Worm (Caenorhabditis elegans) whole organism, L4 larva: ENCODE measurements around the gene rnf-113.

Experiments used
- F37D6.2 ChIP-seq: sonication (generic microtip); optimal IDR thresholded peaks from 2 replicates; lab custom pipeline; 2016; ENCODE audit warnings: mild to moderate bottlenecking, missing genetic modification characterization, missing compliant biosample characterization
- F49E8.2 ChIP-seq: sonication (generic microtip); optimal IDR thresholded peaks from 2 replicates; lab custom pipeline; 2016; ENCODE audit warnings: missing compliant biosample characterization, mild to moderate bottlenecking, missing genetic modification characterization, borderline replicate concordance
- R02D3.7 ChIP-seq: fragments of 150-350 bp; sonication (generic microtip); optimal IDR thresholded peaks from 3 replicates; lab custom pipeline; 2014; ENCODE audit warnings: missing biosample characterization, missing genetic modification characterization
- T20F7.1 ChIP-seq: fragments of 200-800 bp; sonication (Bioruptor generic); optimal IDR thresholded peaks from 2 replicates; lab custom pipeline; 2018; ENCODE audit warnings: mild to moderate bottlenecking, missing genetic modification characterization, missing compliant biosample characterization
- T26A8.4 ChIP-seq: fragments of 200-800 bp; sonication (Bioruptor generic); IDR thresholded peaks from 2 replicates; pipeline ENCODE4 v1.3.6; 2022; ENCODE audit warnings: missing genetic modification characterization, missing compliant biosample characterization
- Y48G9A.11 ChIP-seq: fragments of 200-800 bp; sonication (Bioruptor generic); IDR thresholded peaks from 2 replicates; pipeline ENCODE4 v1.3.6; 2022; ENCODE audit warnings: missing genetic modification reagents, missing genetic modification characterization, missing compliant biosample characterization
- Y5F2A.4 ChIP-seq: fragments of 200-800 bp; sonication (Bioruptor generic); optimal IDR thresholded peaks from 2 replicates; lab custom pipeline; 2018; ENCODE audit warnings: mild to moderate bottlenecking, missing genetic modification characterization, missing compliant biosample characterization
- Y75B8A.6 ChIP-seq: fragments of 200-800 bp; sonication (Bioruptor generic); IDR thresholded peaks from 2 replicates; pipeline ENCODE4 v1.3.6; 2022; ENCODE audit warnings: missing genetic modification reagents, missing genetic modification characterization, missing compliant biosample characterization
- ZK337.2 ChIP-seq: fragments of 200-800 bp; sonication (Bioruptor generic); IDR thresholded peaks from 2 replicates; pipeline ENCODE4 v1.3.6; 2022; ENCODE audit warnings: missing genetic modification reagents, missing genetic modification characterization, missing compliant biosample characterization
- aha-1 ChIP-seq: fragments of 150-350 bp; peaks from one replicate; lab custom pipeline; 2014; ENCODE audit warnings: missing biosample characterization, missing genetic modification characterization
- ceh-44 ChIP-seq: fragments of 200-800 bp; sonication (Bioruptor generic); IDR thresholded peaks from 2 replicates; pipeline ENCODE4 v1.3.6; 2022; ENCODE audit warnings: missing genetic modification reagents, missing genetic modification characterization, missing compliant biosample characterization
- daf-12 ChIP-seq: fragments of 150-350 bp; optimal IDR thresholded peaks from 2 replicates; lab custom pipeline; 2014; ENCODE audit warnings: missing biosample characterization, missing genetic modification reagents, missing genetic modification characterization
- dmd-6 ChIP-seq: fragments of 200-800 bp; sonication (Bioruptor generic); IDR thresholded peaks from 2 replicates; pipeline ENCODE4 v1.3.6; 2022; ENCODE audit warnings: missing genetic modification reagents, missing genetic modification characterization, missing compliant biosample characterization
- dmd-8 ChIP-seq: fragments of 200-800 bp; sonication (Bioruptor generic); IDR thresholded peaks from 2 replicates; pipeline ENCODE4 v1.3.6; 2022; ENCODE audit warnings: missing genetic modification characterization, missing compliant biosample characterization
- dpl-1 ChIP-seq: fragments of 150-350 bp; optimal IDR thresholded peaks from 2 replicates; lab custom pipeline; 2014; ENCODE audit warnings: missing biosample characterization, missing genetic modification reagents, missing genetic modification characterization
- duxl-1 ChIP-seq: sonication (generic microtip); optimal IDR thresholded peaks from 2 replicates; lab custom pipeline; 2016; ENCODE audit warnings: mild to moderate bottlenecking, missing genetic modification characterization, moderate library complexity, missing compliant biosample characterization; ENCODE audit not compliant: poor library complexity
- egl-27 ChIP-seq: sonication (generic microtip); optimal IDR thresholded peaks from 3 replicates; lab custom pipeline; 2017; ENCODE audit warnings: missing biosample characterization, missing genetic modification reagents, missing genetic modification characterization
- fos-1 ChIP-seq: fragments of 150-350 bp; optimal IDR thresholded peaks from 2 replicates; lab custom pipeline; 2014; ENCODE audit warnings: missing biosample characterization, missing genetic modification characterization
- gei-8 ChIP-seq: fragments of 200-800 bp; sonication (Bioruptor generic); optimal IDR thresholded peaks from 2 replicates; lab custom pipeline; 2018; ENCODE audit warnings: mild to moderate bottlenecking, missing genetic modification characterization, missing compliant biosample characterization
- hlh-11 ChIP-seq: fragments of 200-800 bp; sonication (Bioruptor generic); optimal IDR thresholded peaks from 2 replicates; lab custom pipeline; 2018; ENCODE audit warnings: mild to moderate bottlenecking, missing genetic modification characterization, missing compliant biosample characterization
- hlh-30 ChIP-seq: sonication (generic microtip); optimal IDR thresholded peaks from 2 replicates; lab custom pipeline; 2017; ENCODE audit warnings: antibody characterized with exemption, mild to moderate bottlenecking, missing genetic modification characterization, missing compliant biosample characterization; ENCODE audit not compliant: insufficient read depth
- jun-1 ChIP-seq: fragments of 150-350 bp; optimal IDR thresholded peaks from 2 replicates; lab custom pipeline; 2014; ENCODE audit warnings: missing biosample characterization, missing genetic modification reagents, missing genetic modification characterization
- lim-7 ChIP-seq: fragments of 200-800 bp; sonication (Bioruptor generic); IDR thresholded peaks from 2 replicates; pipeline ENCODE4 v1.3.6; 2022; ENCODE audit warnings: missing genetic modification characterization, missing compliant biosample characterization
- lin-1 ChIP-seq: fragments of 200-800 bp; sonication (Bioruptor generic); IDR thresholded peaks from 2 replicates; pipeline ENCODE4 v1.3.6; 2022; ENCODE audit warnings: missing genetic modification reagents, missing genetic modification characterization, missing compliant biosample characterization
- lin-13 ChIP-seq: fragments of 150-350 bp; optimal IDR thresholded peaks from 2 replicates; lab custom pipeline; 2014; ENCODE audit warnings: missing biosample characterization, missing genetic modification reagents, missing genetic modification characterization
- lin-29 ChIP-seq: fragments of 200-800 bp; sonication (Bioruptor generic); IDR thresholded peaks from 2 replicates; pipeline ENCODE4 v1.3.6; 2022; ENCODE audit warnings: missing genetic modification reagents, missing genetic modification characterization, missing compliant biosample characterization
- lsy-2 ChIP-seq, 2 experiments: fragments of 150-350 bp in 1 of 2; sonication (generic microtip) in 1 of 2; optimal IDR thresholded peaks; 2 replicates each; lab custom pipeline; 2014 to 2017; ENCODE audit warnings: missing biosample characterization in 2 of 2, missing genetic modification characterization in 2 of 2
- mdl-1 ChIP-seq, 2 experiments: fragments of 150-350 bp in 1 of 2; sonication (generic microtip) in 1 of 2; optimal IDR thresholded peaks; 2 replicates each; lab custom pipeline; 2014 to 2017; ENCODE audit warnings: missing biosample characterization in 2 of 2, missing genetic modification characterization in 2 of 2
- mep-1 ChIP-seq: fragments of 150-350 bp; sonication (generic microtip); optimal IDR thresholded peaks from 3 replicates; lab custom pipeline; 2014; ENCODE audit warnings: missing biosample characterization, missing genetic modification characterization
- nhr-10 ChIP-seq: fragments of 150-350 bp; optimal IDR thresholded peaks from 2 replicates; lab custom pipeline; 2014; ENCODE audit warnings: missing biosample characterization, missing genetic modification characterization
- nhr-111 ChIP-seq: fragments of 200-800 bp; sonication (Bioruptor generic); optimal IDR thresholded peaks from 2 replicates; lab custom pipeline; 2018; ENCODE audit warnings: mild to moderate bottlenecking, missing genetic modification characterization, missing compliant biosample characterization
- nhr-237 ChIP-seq: sonication (generic microtip); optimal IDR thresholded peaks from 2 replicates; lab custom pipeline; 2017; ENCODE audit warnings: missing biosample characterization, missing genetic modification characterization
- nhr-25 ChIP-seq: sonication (generic microtip); optimal IDR thresholded peaks from 2 replicates; lab custom pipeline; 2017; ENCODE audit warnings: missing genetic modification characterization, mild to moderate bottlenecking, missing compliant biosample characterization, antibody characterized with exemption, moderate library complexity, borderline replicate concordance; ENCODE audit not compliant: insufficient read depth
- nhr-42 ChIP-seq: fragments of 200-800 bp; sonication (Bioruptor generic); IDR thresholded peaks from 2 replicates; pipeline ENCODE4 v1.3.6; 2022; ENCODE audit warnings: missing genetic modification characterization, missing compliant biosample characterization
- nhr-6 ChIP-seq: fragments of 150-350 bp; optimal IDR thresholded peaks from 2 replicates; lab custom pipeline; 2014; ENCODE audit warnings: missing biosample characterization, missing genetic modification characterization
- pha-4 ChIP-seq, 2 experiments: fragments of 150-350 bp in 1 of 2; fragments of 200-800 bp in 1 of 2; sonication (Bioruptor generic) in 1 of 2; IDR thresholded peaks in 1 of 2; optimal IDR thresholded peaks in 1 of 2; 2 replicates each; pipeline versions ENCODE4 v1.3.6 to Lab custom; 2014 to 2022; ENCODE audit warnings: missing genetic modification characterization in 2 of 2, missing genetic modification reagents in 2 of 2, missing biosample characterization in 1 of 2, missing compliant biosample characterization in 1 of 2
- php-3 ChIP-seq: fragments of 200-800 bp; sonication (Bioruptor generic); IDR thresholded peaks from 2 replicates; pipeline ENCODE4 v1.3.6; 2022; ENCODE audit warnings: missing genetic modification reagents, missing genetic modification characterization, missing compliant biosample characterization
- pqm-1 ChIP-seq: sonication (generic microtip); optimal IDR thresholded peaks from 2 replicates; lab custom pipeline; 2017; ENCODE audit warnings: missing biosample characterization, missing genetic modification characterization
- saeg-2 ChIP-seq: fragments of 200-800 bp; sonication (Bioruptor generic); IDR thresholded peaks from 2 replicates; pipeline ENCODE4 v1.3.6; 2022; ENCODE audit warnings: missing genetic modification reagents, missing genetic modification characterization, missing compliant biosample characterization
- set-16 ChIP-seq: fragments of 200-800 bp; sonication (Bioruptor generic); IDR thresholded peaks from 2 replicates; pipeline ENCODE4 v1.3.6; 2022; ENCODE audit warnings: missing genetic modification reagents, missing genetic modification characterization, missing compliant biosample characterization
- snpc-1.2 ChIP-seq: fragments of 200-800 bp; sonication (Bioruptor generic); IDR thresholded peaks from 2 replicates; pipeline ENCODE4 v1.3.6; 2022; ENCODE audit warnings: missing genetic modification reagents, missing genetic modification characterization, missing compliant biosample characterization
- snpc-4 ChIP-seq: fragments of 150-350 bp; optimal IDR thresholded peaks from 2 replicates; lab custom pipeline; 2014; ENCODE audit warnings: missing biosample characterization, missing genetic modification characterization
- spr-1 ChIP-seq: sonication (generic microtip); optimal IDR thresholded peaks from 2 replicates; lab custom pipeline; 2016; ENCODE audit warnings: mild to moderate bottlenecking, missing genetic modification characterization, missing compliant biosample characterization
- tag-97 ChIP-seq: fragments of 200-800 bp; sonication (Bioruptor generic); IDR thresholded peaks from 2 replicates; pipeline ENCODE4 v1.3.6; 2022; ENCODE audit warnings: missing genetic modification characterization, missing compliant biosample characterization
- unc-39 ChIP-seq: sonication (generic microtip); optimal IDR thresholded peaks from 2 replicates; lab custom pipeline; 2017; ENCODE audit warnings: missing biosample characterization, missing genetic modification characterization
- zfp-2 ChIP-seq: sonication (generic microtip); optimal IDR thresholded peaks from 2 replicates; lab custom pipeline; 2016; ENCODE audit warnings: mild to moderate bottlenecking, missing genetic modification characterization, missing compliant biosample characterization
- zip-2 ChIP-seq: fragments of 150-350 bp; optimal IDR thresholded peaks from 2 replicates; lab custom pipeline; 2014; ENCODE audit warnings: missing biosample characterization, missing genetic modification characterization
- ztf-7 ChIP-seq: fragments of 150-350 bp; optimal IDR thresholded peaks from 2 replicates; lab custom pipeline; 2014; ENCODE audit warnings: missing biosample characterization, missing genetic modification characterization

The rnf-113 gene

ce11 chrIII:10740518-10740917 is 16.9 kb downstream of the rnf-113 start, which contains the start of gene K01G5.8 (continued):
- TF ChIP-seq zip-2 (no peak), lin-29 (GFP tag; lab: Robert Waterston, UW) (no peak), pha-4 (GFP tag; IDR thresholded peaks at IDR 0.05; lab: Robert Waterston, UW) (0 out of 2 replicates have a peak, but pooled peaks have one; percentile 12), pha-4 (tag; optimal IDR thresholded peaks at IDR 0.05; lab: Kevin White, UChicago) (no peak), F49E8.2 (peak; percentile 8), aha-1 (no peak), fos-1 (tag; lab: Kevin White, UChicago) (no peak), lin-13 (GFP tag; lab: Kevin White, UChicago) (no peak), php-3 (GFP tag; lab: Robert Waterston, UW) (no peak), nhr-10 (tag; lab: Kevin White, UChicago) (no peak), nhr-42 (GFP tag; lab: Robert Waterston, UW) (0 out of 2 replicates have a peak, but pooled peaks have one; percentile 48), nhr-6 (tag; lab: Kevin White, UChicago) (no peak), daf-12 (no peak), duxl-1 (tag; lab: Kevin White, UChicago) (no peak), dmd-8 (no peak), Y75B8A.6 (GFP tag; lab: Robert Waterston, UW) (0 out of 2 replicates have a peak, but pooled peaks have one; percentile 39), nhr-25 (tag; lab: Kevin White, UChicago) (no peak), jun-1 (tag; lab: Kevin White, UChicago) (no peak), F37D6.2 (tag; lab: Kevin White, UChicago) (no peak), lim-7 (GFP tag; lab: Robert Waterston, UW) (0 out of 2 replicates have a peak, but pooled peaks have one; percentile 5)

ce11 chrIII:10739902-10740301 is 17.5 kb downstream of the rnf-113 start:
- no peak for TF ChIP-seq lin-29 (GFP tag; lab: Robert Waterston, UW)
- no peak for TF ChIP-seq set-16
- TF ChIP-seq hlh-30 (tag; lab: Kevin White, UChicago) = peak; percentile 69
- peak; percentile 60 for TF ChIP-seq dpl-1 (GFP tag; lab: Kevin White, UChicago)
- no peak for TF ChIP-seq ztf-7 (tag; lab: Kevin White, UChicago)
- TF ChIP-seq nhr-6 (tag; lab: Kevin White, UChicago) = peak; percentile 39
- no peak for TF ChIP-seq unc-39 (tag; lab: Kevin White, UChicago)
- TF ChIP-seq nhr-111 = no peak
- no peak for TF ChIP-seq php-3 (GFP tag; lab: Robert Waterston, UW)
- TF ChIP-seq spr-1 = no peak
- TF ChIP-seq tag-97 (GFP tag; lab: Robert Waterston, UW) = no peak
- TF ChIP-seq T26A8.4 = peak; percentile 26; the same call in 1 of the 2 replicates
- TF ChIP-seq lsy-2 (tag; optimal IDR thresholded peaks at IDR 0.05; lab: Kevin White, UChicago) = peak in 1 of 2 experiments; percentile 72
- no peak for TF ChIP-seq gei-8 (GFP tag; lab: Kevin White, UChicago)
- no peak for TF ChIP-seq Y48G9A.11
- TF ChIP-seq egl-27 (tag; lab: Kevin White, UChicago) = no peak
- peak in 1 of 2 experiments; percentile 8 for TF ChIP-seq mdl-1 (tag; optimal IDR thresholded peaks at IDR 0.05; lab: Kevin White, UChicago)
- peak; percentile 58 for TF ChIP-seq mep-1 (tag; lab: Kevin White, UChicago)
- no peak for TF ChIP-seq snpc-4 (tag; lab: Kevin White, UChicago)
- peak; percentile 13 for TF ChIP-seq pqm-1
- 0 out of 2 replicates have a peak, but pooled peaks have one; percentile 14 for TF ChIP-seq dmd-6 (GFP tag; lab: Robert Waterston, UW)
- TF ChIP-seq T20F7.1 (GFP tag; lab: Kevin White, UChicago) = no peak
- no peak for TF ChIP-seq ZK337.2 (GFP tag; lab: Robert Waterston, UW)
- no peak for TF ChIP-seq daf-12
- no peak for TF ChIP-seq F49E8.2
- TF ChIP-seq hlh-11 (tag; lab: Kevin White, UChicago) = peak; percentile 71
- no peak for TF ChIP-seq nhr-10 (tag; lab: Kevin White, UChicago)
- no peak for TF ChIP-seq saeg-2 (GFP tag; lab: Robert Waterston, UW)
- TF ChIP-seq nhr-237 (tag; lab: Kevin White, UChicago) = no peak
- no peak for TF ChIP-seq lim-7 (GFP tag; lab: Robert Waterston, UW)
- TF ChIP-seq lin-1 (GFP tag; lab: Robert Waterston, UW) = no peak
- TF ChIP-seq R02D3.7 (tag; lab: Kevin White, UChicago) = no peak
- TF ChIP-seq zfp-2 (tag; lab: Kevin White, UChicago) = no peak
- no peak for TF ChIP-seq ceh-44
- TF ChIP-seq Y5F2A.4 (GFP tag; lab: Kevin White, UChicago) = no peak
- no peak for TF ChIP-seq snpc-1.2 (GFP tag; lab: Robert Waterston, UW)
